Worm (Caenorhabditis elegans) whole organism, L4 larva: ENCODE measurements around the gene ttr-1.

Experiments
- aha-1 ChIP-seq: fragments of 150-350 bp; peaks from one replicate; lab custom pipeline; 2014; ENCODE audit warnings: missing biosample characterization, missing genetic modification characterization
- arid-1 ChIP-seq: fragments of 200-800 bp; sonication (Bioruptor generic); conservative IDR thresholded peaks from 2 replicates; pipeline ENCODE4 v1.3.6; 2022; ENCODE audit warnings: missing genetic modification reagents, missing genetic modification characterization, missing compliant biosample characterization
- attf-4 ChIP-seq: sonication (generic microtip); optimal IDR thresholded peaks from 3 replicates; lab custom pipeline; 2017; ENCODE audit warnings: missing biosample characterization, missing genetic modification characterization
- ceh-20 ChIP-seq: fragments of 200-800 bp; sonication (Bioruptor generic); IDR thresholded peaks from 2 replicates; pipeline ENCODE4 v1.3.6; 2022; ENCODE audit warnings: missing genetic modification reagents, missing genetic modification characterization, missing compliant biosample characterization
- ceh-82 ChIP-seq: sonication (generic microtip); optimal IDR thresholded peaks from 2 replicates; lab custom pipeline; 2017; ENCODE audit warnings: missing biosample characterization, missing genetic modification characterization
- ces-1 ChIP-seq: fragments of 150-350 bp; sonication (generic microtip); optimal IDR thresholded peaks from 4 replicates; lab custom pipeline; 2014; ENCODE audit warnings: missing biosample characterization, missing genetic modification reagents, missing genetic modification characterization
- cey-2 ChIP-seq: sonication (generic microtip); optimal IDR thresholded peaks from 3 replicates; lab custom pipeline; 2017; ENCODE audit warnings: missing genetic modification characterization, mild to moderate bottlenecking, missing compliant biosample characterization, antibody characterized with exemption, borderline replicate concordance; ENCODE audit not compliant: insufficient read depth
- ctbp-1 ChIP-seq: fragments of 200-800 bp; sonication (Bioruptor generic); IDR thresholded peaks from 2 replicates; pipeline ENCODE4 v1.3.6; 2022; ENCODE audit warnings: missing genetic modification reagents, missing genetic modification characterization, missing compliant biosample characterization
- daf-16 ChIP-seq, 3 experiments: sonication (generic microtip); optimal IDR thresholded peaks; 2 replicates each; lab custom pipeline; 2016 to 2017; ENCODE audit warnings: missing genetic modification characterization in 3 of 3, missing genetic modification reagents in 3 of 3, mild to moderate bottlenecking in 2 of 3, missing compliant biosample characterization in 2 of 3, missing biosample characterization in 1 of 3, moderate library complexity in 1 of 3
- dmd-6 ChIP-seq: fragments of 200-800 bp; sonication (Bioruptor generic); IDR thresholded peaks from 2 replicates; pipeline ENCODE4 v1.3.6; 2022; ENCODE audit warnings: missing genetic modification reagents, missing genetic modification characterization, missing compliant biosample characterization
- dmd-8 ChIP-seq: fragments of 200-800 bp; sonication (Bioruptor generic); IDR thresholded peaks from 2 replicates; pipeline ENCODE4 v1.3.6; 2022; ENCODE audit warnings: missing genetic modification characterization, missing compliant biosample characterization
- duxl-1 ChIP-seq: sonication (generic microtip); optimal IDR thresholded peaks from 2 replicates; lab custom pipeline; 2016; ENCODE audit warnings: mild to moderate bottlenecking, missing genetic modification characterization, moderate library complexity, missing compliant biosample characterization; ENCODE audit not compliant: poor library complexity
- dve-1 ChIP-seq: sonication (generic microtip); optimal IDR thresholded peaks from 2 replicates; lab custom pipeline; 2017; ENCODE audit warnings: antibody characterized with exemption, mild to moderate bottlenecking, missing genetic modification characterization, missing compliant biosample characterization; ENCODE audit not compliant: insufficient read depth
- fkh-10 ChIP-seq: fragments of 150-350 bp; optimal IDR thresholded peaks from 2 replicates; lab custom pipeline; 2014; ENCODE audit warnings: missing biosample characterization, missing genetic modification reagents, missing genetic modification characterization
- fos-1 ChIP-seq: fragments of 150-350 bp; optimal IDR thresholded peaks from 2 replicates; lab custom pipeline; 2014; ENCODE audit warnings: missing biosample characterization, missing genetic modification characterization
- hif-1 ChIP-seq, 2 experiments: sonication (generic microtip); optimal IDR thresholded peaks; 2 replicates each; lab custom pipeline; 2016 to 2017; ENCODE audit warnings: missing compliant biosample characterization in 2 of 2, missing genetic modification characterization in 2 of 2, missing genetic modification reagents in 2 of 2, missing genotype in 2 of 2, mild to moderate bottlenecking in 1 of 2
- hlh-11 ChIP-seq: fragments of 200-800 bp; sonication (Bioruptor generic); optimal IDR thresholded peaks from 2 replicates; lab custom pipeline; 2018; ENCODE audit warnings: mild to moderate bottlenecking, missing genetic modification characterization, missing compliant biosample characterization
- hlh-30 ChIP-seq: sonication (generic microtip); optimal IDR thresholded peaks from 2 replicates; lab custom pipeline; 2017; ENCODE audit warnings: antibody characterized with exemption, mild to moderate bottlenecking, missing genetic modification characterization, missing compliant biosample characterization; ENCODE audit not compliant: insufficient read depth
- hmg-1.1 ChIP-seq: fragments of 200-800 bp; sonication (Bioruptor generic); IDR thresholded peaks from 2 replicates; pipeline ENCODE4 v1.3.6; 2022; ENCODE audit warnings: missing genetic modification reagents, missing genetic modification characterization, missing compliant biosample characterization
- lin-13 ChIP-seq: fragments of 150-350 bp; optimal IDR thresholded peaks from 2 replicates; lab custom pipeline; 2014; ENCODE audit warnings: missing biosample characterization, missing genetic modification reagents, missing genetic modification characterization
- lin-15B ChIP-seq: fragments of 150-350 bp; sonication (generic microtip); optimal IDR thresholded peaks from 3 replicates; lab custom pipeline; 2014; ENCODE audit warnings: missing biosample characterization, missing genetic modification characterization
- lir-3 ChIP-seq: sonication (generic microtip); optimal IDR thresholded peaks from 2 replicates; lab custom pipeline; 2016; ENCODE audit warnings: mild to moderate bottlenecking, missing genetic modification characterization, missing compliant biosample characterization
- lsy-2 ChIP-seq, 2 experiments: fragments of 150-350 bp in 1 of 2; sonication (generic microtip) in 1 of 2; optimal IDR thresholded peaks; 2 replicates each; lab custom pipeline; 2014 to 2017; ENCODE audit warnings: missing biosample characterization in 2 of 2, missing genetic modification characterization in 2 of 2
- mdl-1 ChIP-seq, 2 experiments: fragments of 150-350 bp in 1 of 2; sonication (generic microtip) in 1 of 2; optimal IDR thresholded peaks; 2 replicates each; lab custom pipeline; 2014 to 2017; ENCODE audit warnings: missing biosample characterization in 2 of 2, missing genetic modification characterization in 2 of 2
- mep-1 ChIP-seq: fragments of 150-350 bp; sonication (generic microtip); optimal IDR thresholded peaks from 3 replicates; lab custom pipeline; 2014; ENCODE audit warnings: missing biosample characterization, missing genetic modification characterization
- mes-2 ChIP-seq: sonication (generic microtip); optimal IDR thresholded peaks from 2 replicates; lab custom pipeline; 2016; ENCODE audit warnings: missing genotype, mild to moderate bottlenecking, missing genetic modification characterization, missing compliant biosample characterization; ENCODE audit not compliant: poor library complexity, severe bottlenecking
- mxl-3 ChIP-seq: fragments of 200-800 bp; sonication (Bioruptor generic); optimal IDR thresholded peaks from 2 replicates; lab custom pipeline; 2018; ENCODE audit warnings: mild to moderate bottlenecking, missing genetic modification characterization, missing compliant biosample characterization
- nhr-10 ChIP-seq: fragments of 150-350 bp; optimal IDR thresholded peaks from 2 replicates; lab custom pipeline; 2014; ENCODE audit warnings: missing biosample characterization, missing genetic modification characterization
- nhr-102 ChIP-seq: sonication (generic microtip); optimal IDR thresholded peaks from 2 replicates; lab custom pipeline; 2016; ENCODE audit warnings: mild to moderate bottlenecking, missing genetic modification characterization, moderate library complexity, missing compliant biosample characterization
- nhr-25 ChIP-seq: sonication (generic microtip); optimal IDR thresholded peaks from 2 replicates; lab custom pipeline; 2017; ENCODE audit warnings: missing genetic modification characterization, mild to moderate bottlenecking, missing compliant biosample characterization, antibody characterized with exemption, moderate library complexity, borderline replicate concordance; ENCODE audit not compliant: insufficient read depth
- nhr-28 ChIP-seq: fragments of 150-350 bp; optimal IDR thresholded peaks from 2 replicates; lab custom pipeline; 2014; ENCODE audit warnings: missing biosample characterization, missing genetic modification characterization
- nhr-6 ChIP-seq: fragments of 150-350 bp; optimal IDR thresholded peaks from 2 replicates; lab custom pipeline; 2014; ENCODE audit warnings: missing biosample characterization, missing genetic modification characterization
- nhr-77 ChIP-seq: fragments of 150-350 bp; optimal IDR thresholded peaks from 2 replicates; lab custom pipeline; 2014; ENCODE audit warnings: missing biosample characterization, missing genetic modification characterization
- php-3 ChIP-seq: fragments of 200-800 bp; sonication (Bioruptor generic); IDR thresholded peaks from 2 replicates; pipeline ENCODE4 v1.3.6; 2022; ENCODE audit warnings: missing genetic modification reagents, missing genetic modification characterization, missing compliant biosample characterization
- pqm-1 ChIP-seq: sonication (generic microtip); optimal IDR thresholded peaks from 2 replicates; lab custom pipeline; 2017; ENCODE audit warnings: missing biosample characterization, missing genetic modification characterization
- rbr-2 ChIP-seq: sonication (generic microtip); optimal IDR thresholded peaks from 2 replicates; lab custom pipeline; 2016; ENCODE audit warnings: missing genotype, missing genetic modification characterization, missing compliant biosample characterization
- saeg-2 ChIP-seq: fragments of 200-800 bp; sonication (Bioruptor generic); IDR thresholded peaks from 2 replicates; pipeline ENCODE4 v1.3.6; 2022; ENCODE audit warnings: missing genetic modification reagents, missing genetic modification characterization, missing compliant biosample characterization
- set-16 ChIP-seq: fragments of 200-800 bp; sonication (Bioruptor generic); IDR thresholded peaks from 2 replicates; pipeline ENCODE4 v1.3.6; 2022; ENCODE audit warnings: missing genetic modification reagents, missing genetic modification characterization, missing compliant biosample characterization
- snpc-1.2 ChIP-seq: fragments of 200-800 bp; sonication (Bioruptor generic); IDR thresholded peaks from 2 replicates; pipeline ENCODE4 v1.3.6; 2022; ENCODE audit warnings: missing genetic modification reagents, missing genetic modification characterization, missing compliant biosample characterization
- snpc-4 ChIP-seq: fragments of 150-350 bp; optimal IDR thresholded peaks from 2 replicates; lab custom pipeline; 2014; ENCODE audit warnings: missing biosample characterization, missing genetic modification characterization
- unc-62 ChIP-seq, 3 experiments: fragments of 150-350 bp in 1 of 3; sonication (generic microtip); optimal IDR thresholded peaks in 2 of 3; peaks in 1 of 3; 1 replicate in 1 of 3; 2 replicates in 2 of 3; lab custom pipeline; 2014 to 2017; ENCODE audit warnings: missing biosample characterization in 3 of 3, missing genetic modification characterization in 3 of 3, missing genetic modification reagents in 3 of 3, missing genotype in 1 of 3

The ttr-1 gene

DNA sequence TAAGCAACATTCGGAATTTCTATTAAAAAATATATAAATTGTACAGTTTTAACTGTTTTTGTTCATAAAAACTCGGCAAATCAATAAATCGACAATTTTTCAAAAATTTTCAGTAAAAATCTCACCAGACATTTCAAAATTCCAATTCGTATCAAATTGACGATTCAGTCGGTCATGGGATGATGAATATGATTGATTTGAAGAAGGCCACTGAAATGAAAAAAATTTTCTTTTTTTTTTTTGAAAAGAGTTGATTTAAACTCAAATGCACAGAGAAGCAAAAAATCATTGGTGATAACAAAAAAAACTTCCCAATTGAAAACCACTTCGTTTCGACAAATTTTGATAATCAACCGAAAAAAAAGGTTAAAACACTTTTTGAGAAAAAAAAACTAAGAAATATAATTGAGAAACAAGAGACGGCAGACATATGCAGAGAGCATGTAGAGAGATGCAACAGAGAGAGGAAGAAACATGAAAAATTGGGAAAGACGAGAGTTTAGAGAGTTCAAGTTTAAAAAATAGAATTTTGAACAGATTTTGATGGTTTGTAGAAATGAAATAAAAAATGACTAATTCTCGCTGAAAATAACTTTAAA, 25.1 kb upstream of the ttr-1 start:
- TF ChIP-seq attf-4 = no peak
- TF ChIP-seq lsy-2 (tag; optimal IDR thresholded peaks at IDR 0.05; lab: Kevin White, UChicago) = peak in 1 of 2 experiments; percentile 1
- peak; percentile 65 for TF ChIP-seq dve-1
- peak; percentile 70 for TF ChIP-seq dmd-6 (GFP tag; lab: Robert Waterston, UW)
- TF ChIP-seq hlh-30 = peak; percentile 33
- TF ChIP-seq nhr-28 = peak; percentile 33
- TF ChIP-seq pqm-1 (tag; lab: Kevin White, UChicago) = peak; percentile 47
- peak; percentile 6 for TF ChIP-seq nhr-6
- no peak for TF ChIP-seq lir-3 (tag; lab: Kevin White, UChicago)
- peak; percentile 44 for TF ChIP-seq mep-1
- TF ChIP-seq unc-62 (GFP tag; optimal IDR thresholded peaks at IDR 0.05 in 1 of 2; lab: Kevin White, UChicago) = peak in 1 of 2 experiments; percentile 91
- TF ChIP-seq unc-62 (tag; optimal IDR thresholded peaks at IDR 0.05; lab: Kevin White, UChicago) = no peak
- TF ChIP-seq nhr-10 (tag; lab: Kevin White, UChicago) = no peak
- no peak for TF ChIP-seq arid-1
- TF ChIP-seq dmd-8 (GFP tag; lab: Robert Waterston, UW) = no peak
- TF ChIP-seq nhr-77 = peak; percentile 9
- no peak for TF ChIP-seq daf-16 (GFP tag; optimal IDR thresholded peaks at IDR 0.05; lab: Kevin White, UChicago)
- peak; percentile 36 for TF ChIP-seq daf-16 (tag; optimal IDR thresholded peaks at IDR 0.05; lab: Kevin White, UChicago)

DNA sequence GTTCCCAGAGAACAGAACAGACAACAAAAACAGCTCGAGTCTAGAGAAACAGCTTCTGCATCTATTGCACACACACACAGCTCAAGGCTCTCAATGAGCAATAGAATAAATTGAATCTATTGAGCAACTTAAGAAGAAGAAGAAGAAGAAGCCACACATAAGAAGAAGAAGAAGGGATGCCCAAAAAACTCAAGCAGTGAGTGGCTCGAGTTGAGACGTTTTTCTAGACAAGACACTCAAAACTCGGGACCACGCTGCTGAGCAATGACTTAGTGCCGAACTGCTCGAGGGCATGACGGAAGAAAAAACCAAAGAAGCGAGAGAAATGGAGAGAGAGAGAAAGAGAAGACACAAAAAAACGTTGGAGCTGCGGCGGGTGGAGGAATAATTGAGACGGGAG, 23.6 kb upstream of the ttr-1 start:
- TF ChIP-seq nhr-102 = no peak
- no peak for TF ChIP-seq mxl-3 (GFP tag; lab: Kevin White, UChicago)
- no peak for TF ChIP-seq cey-2 (tag; lab: Kevin White, UChicago)
- TF ChIP-seq ceh-20 (GFP tag; lab: Robert Waterston, UW) = no peak
- TF ChIP-seq nhr-25 (tag; lab: Kevin White, UChicago) = no peak
- TF ChIP-seq ctbp-1 (GFP tag; lab: Robert Waterston, UW) = 0 out of 2 replicates have a peak, but pooled peaks have one; percentile 44
- peak; percentile 90 for TF ChIP-seq aha-1 (tag; lab: Kevin White, UChicago)
- TF ChIP-seq set-16 (GFP tag; lab: Robert Waterston, UW) = 0 out of 2 replicates have a peak, but pooled peaks have one; percentile 17
- 0 out of 2 replicates have a peak, but pooled peaks have one; percentile 51 for TF ChIP-seq hmg-1.1
- TF ChIP-seq lin-13 (GFP tag; lab: Kevin White, UChicago) = no peak
- peak; percentile 45 for TF ChIP-seq mep-1
- no peak for TF ChIP-seq saeg-2 (GFP tag; lab: Robert Waterston, UW)
- no peak for TF ChIP-seq php-3 (GFP tag; lab: Robert Waterston, UW)
- 0 out of 2 replicates have a peak, but pooled peaks have one; percentile 21 for TF ChIP-seq dmd-6 (GFP tag; lab: Robert Waterston, UW)
- peak; percentile 19 for TF ChIP-seq hlh-11 (tag; lab: Kevin White, UChicago)
- peak in 1 of 2 experiments; percentile 1 for TF ChIP-seq lsy-2 (tag; optimal IDR thresholded peaks at IDR 0.05; lab: Kevin White, UChicago)
- no peak for TF ChIP-seq lin-15B
- TF ChIP-seq fos-1 (tag; lab: Kevin White, UChicago) = no peak
- peak in 1 of 2 experiments; percentile 11 for TF ChIP-seq hif-1 (tag; optimal IDR thresholded peaks at IDR 0.05; lab: Kevin White, UChicago)
- no peak for TF ChIP-seq snpc-1.2 (GFP tag; lab: Robert Waterston, UW)
- no peak for TF ChIP-seq duxl-1 (tag; lab: Kevin White, UChicago)
- TF ChIP-seq mes-2 (tag; lab: Kevin White, UChicago) = no peak
- TF ChIP-seq rbr-2 = peak; percentile 47
- peak; percentile 80 for TF ChIP-seq hlh-30
- peak in 1 of 2 experiments; percentile 95 for TF ChIP-seq unc-62 (GFP tag; optimal IDR thresholded peaks at IDR 0.05 in 1 of 2; lab: Kevin White, UChicago)
- no peak for TF ChIP-seq unc-62 (tag; optimal IDR thresholded peaks at IDR 0.05; lab: Kevin White, UChicago)
- peak; percentile 83 for TF ChIP-seq fkh-10 (GFP tag; lab: Kevin White, UChicago)
- TF ChIP-seq snpc-4 (tag; lab: Kevin White, UChicago) = no peak
- TF ChIP-seq ceh-82 (tag; lab: Kevin White, UChicago) = no peak
- TF ChIP-seq nhr-10 (tag; lab: Kevin White, UChicago) = no peak
- TF ChIP-seq mdl-1 (tag; optimal IDR thresholded peaks at IDR 0.05; lab: Kevin White, UChicago) = peak in 1 of 2 experiments; percentile 36
- peak; percentile 73 for TF ChIP-seq ces-1 (GFP tag; lab: Kevin White, UChicago)
- TF ChIP-seq, all 104 proteins: peak for 15
